Worm (Caenorhabditis elegans) whole organism, early embryonic: ENCODE measurements around the gene R11G11.16.

ENCODE experiments used
- aly-1 ChIP-seq: sonication (generic microtip); optimal IDR thresholded peaks from 2 replicates; lab custom pipeline; 2016; ENCODE audit warnings: missing genetic modification characterization, missing compliant biosample characterization
- ama-1 ChIP-seq: fragments of 150-350 bp; optimal IDR thresholded peaks from 2 replicates; lab custom pipeline; 2014
- ceh-13 ChIP-seq: fragments of 200-800 bp; sonication (Bioruptor generic); optimal IDR thresholded peaks from 2 replicates; lab custom pipeline; 2018; ENCODE audit warnings: mild to moderate bottlenecking, missing genetic modification characterization, missing compliant biosample characterization
- ceh-36 ChIP-seq: sonication (generic microtip); optimal IDR thresholded peaks from 2 replicates; lab custom pipeline; 2016; ENCODE audit warnings: missing genetic modification characterization, inconsistent platforms, missing compliant biosample characterization
- ets-7 ChIP-seq: sonication (generic microtip); optimal IDR thresholded peaks from 2 replicates; lab custom pipeline; 2016; ENCODE audit warnings: missing genotype, missing genetic modification characterization, missing compliant biosample characterization
- flt-1 ChIP-seq: fragments of 200-800 bp; sonication (Bioruptor generic); IDR thresholded peaks from 2 replicates; pipeline ENCODE4 v1.3.6; 2022; ENCODE audit warnings: missing genetic modification characterization, missing compliant biosample characterization
- hmg-4 ChIP-seq: fragments of 200-800 bp; sonication (Bioruptor generic); optimal IDR thresholded peaks from 2 replicates; lab custom pipeline; 2018; ENCODE audit warnings: mild to moderate bottlenecking, missing genetic modification characterization, missing compliant biosample characterization
- hnd-1 ChIP-seq: sonication (generic microtip); optimal IDR thresholded peaks from 2 replicates; lab custom pipeline; 2016; ENCODE audit warnings: missing genetic modification characterization, missing compliant biosample characterization
- pes-1 ChIP-seq: fragments of 200-800 bp; sonication (Bioruptor generic); IDR thresholded peaks from 2 replicates; pipeline ENCODE4 v1.3.6; 2022; ENCODE audit warnings: missing genetic modification reagents, missing genetic modification characterization, missing compliant biosample characterization
- scrt-1 ChIP-seq: fragments of 200-800 bp; sonication (Bioruptor generic); IDR thresholded peaks from 2 replicates; pipeline ENCODE4 v1.3.6; 2022; ENCODE audit warnings: missing genetic modification characterization, missing compliant biosample characterization
- tbx-11 ChIP-seq: fragments of 200-800 bp; sonication (Bioruptor generic); IDR thresholded peaks from 2 replicates; pipeline ENCODE4 v1.3.6; 2022; ENCODE audit warnings: missing genetic modification characterization, missing compliant biosample characterization
- tbx-37 ChIP-seq: fragments of 200-800 bp; sonication (Bioruptor generic); conservative IDR thresholded peaks from 2 replicates; pipeline ENCODE4 v1.3.6; 2022; ENCODE audit warnings: missing genetic modification reagents, missing genetic modification characterization, missing compliant biosample characterization
- tra-4 ChIP-seq: sonication (generic microtip); optimal IDR thresholded peaks from 2 replicates; lab custom pipeline; 2017; ENCODE audit warnings: missing genetic modification characterization, missing compliant biosample characterization

R11G11.16 gene

DNA sequence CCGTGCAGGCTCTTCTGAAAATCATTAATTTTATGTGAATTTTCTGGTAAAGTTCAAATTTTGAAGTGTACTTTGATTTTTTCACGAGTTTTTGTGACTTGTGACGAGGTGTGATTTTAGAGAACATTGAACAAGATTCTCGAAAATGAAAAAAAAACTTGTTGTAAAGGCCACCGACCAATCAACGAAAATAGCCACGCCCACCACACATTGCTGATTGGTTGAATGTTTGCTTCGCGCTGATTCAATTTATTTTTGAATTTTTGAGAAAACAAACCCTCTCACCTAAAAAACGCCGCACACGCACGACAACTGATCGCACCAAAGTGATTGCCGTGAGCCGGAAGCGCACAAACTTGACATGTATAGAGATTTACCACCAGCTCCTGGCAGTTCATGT lies 42.1 kb downstream of the R11G11.16 start:
- TF ChIP-seq ceh-13 (no peak), tbx-37 (GFP tag; lab: Robert Waterston, UW) (no peak), pes-1 (GFP tag; lab: Robert Waterston, UW) (no peak), hnd-1 (tag; lab: Kevin White, UChicago) (no peak), aly-1 (tag; lab: Kevin White, UChicago) (no peak), scrt-1 (no peak), ceh-36 (no peak)

DNA sequence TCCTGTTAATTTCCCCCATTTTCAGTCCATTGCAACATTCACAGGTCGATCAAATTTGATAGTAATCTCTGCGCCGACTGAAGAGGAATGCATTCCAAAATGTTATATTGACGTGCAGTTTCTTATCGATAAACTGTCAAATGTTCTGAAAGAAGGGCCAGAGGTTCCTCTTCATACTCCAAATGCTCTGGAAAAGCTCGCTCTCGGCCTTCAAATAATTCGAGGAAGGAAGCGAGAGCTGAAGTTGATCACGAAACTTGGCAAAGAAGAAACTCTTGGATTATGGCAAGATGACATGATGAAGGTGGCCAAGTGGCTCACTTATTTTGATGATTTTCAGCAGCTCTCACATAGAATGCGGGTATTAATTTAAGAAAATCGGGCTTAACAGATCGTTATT lies 45.9 kb downstream of the R11G11.16 start:
- TF ChIP-seq scrt-1: no peak
- no peak for TF ChIP-seq ama-1 (lab: Kevin White, UChicago)
- TF ChIP-seq flt-1: no peak

DNA sequence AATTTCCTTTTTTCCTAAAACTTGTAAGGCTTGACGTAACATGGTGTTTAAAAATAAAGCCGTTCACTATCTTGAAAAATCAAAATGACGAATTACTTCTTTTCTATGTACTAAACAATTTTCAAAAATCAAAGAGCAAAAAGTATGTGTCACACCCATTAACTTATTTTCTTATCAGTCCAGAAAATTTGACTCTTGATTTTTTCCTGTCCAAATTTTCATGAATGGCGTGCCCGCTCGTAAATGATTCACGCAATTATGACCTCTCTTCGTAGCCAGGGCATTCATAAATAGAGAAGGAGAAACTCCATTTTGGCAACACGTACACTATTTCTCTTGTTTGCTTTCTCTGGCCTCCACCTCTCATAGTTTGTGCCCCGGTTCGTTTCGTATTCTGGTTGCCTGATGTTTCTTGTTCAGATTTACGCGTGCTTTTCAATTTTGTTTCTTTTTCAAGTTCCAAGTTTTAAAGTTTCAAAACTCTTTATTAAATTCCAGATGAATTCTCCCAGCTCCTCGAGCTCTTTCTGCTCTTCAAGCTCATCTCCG lies 47.2 kb downstream of the R11G11.16 start, which contains the start of gene nhr-55:
nhr-55 (plus strand) TSS at position 499 of the 549 bp plus-strand sequence.
- TF ChIP-seq tbx-11 (GFP tag; lab: Robert Waterston, UW) (no peak), pes-1 (GFP tag; lab: Robert Waterston, UW) (no peak), ets-7 (tag; lab: Kevin White, UChicago) (no peak), tbx-37 (GFP tag; lab: Robert Waterston, UW) (no peak), hmg-4 (GFP tag; lab: Kevin White, UChicago) (no peak), tra-4 (tag; lab: Kevin White, UChicago) (no peak)
